Worm (Caenorhabditis elegans): ENCODE measurements around the gene gar-2.

gar-2 gene

ce11 chrIII:6344737-6345136 is 35.6 kb downstream of the gar-2 start (continued):
- TF ChIP-seq fos-1 (tag; optimal IDR thresholded peaks at IDR 0.05) (no peak), gei-8 (GFP tag; optimal IDR thresholded peaks at IDR 0.05) (no peak), aly-2 (tag; optimal IDR thresholded peaks at IDR 0.05) (no peak), hmg-1.1 (GFP tag; IDR thresholded peaks at IDR 0.05) (peak; percentile 81), nhr-28 (tag; optimal IDR thresholded peaks at IDR 0.05) (peak; percentile 50), pha-4 (GFP tag; IDR thresholded peaks at IDR 0.05) (peak; percentile 65; the same call in 1 of the 2 replicates), pha-4 (tag; optimal IDR thresholded peaks at IDR 0.05) (peak; percentile 8), mdl-1 (tag; optimal IDR thresholded peaks at IDR 0.05) (peak in 1 of 2 experiments; percentile 78), ztf-7 (tag; optimal IDR thresholded peaks at IDR 0.05) (peak; percentile 37), jun-1 (tag; optimal IDR thresholded peaks at IDR 0.05) (peak; percentile 43), madf-5 (GFP tag; IDR thresholded peaks at IDR 0.05) (no peak), F44E2.7 (GFP tag; IDR thresholded peaks at IDR 0.05) (no peak), tra-1 (GFP tag; IDR thresholded peaks at IDR 0.05) (no peak), ztf-11 (tag; optimal IDR thresholded peaks at IDR 0.05) (no peak), nhr-102 (tag; optimal IDR thresholded peaks at IDR 0.05) (no peak), arid-1 (GFP tag; conservative IDR thresholded peaks at IDR 0.05) (0 out of 2 replicates have a peak, but pooled peaks have one; percentile 39), dmd-6 (GFP tag; IDR thresholded peaks at IDR 0.05) (peak; percentile 69), aha-1 (tag) (peak; percentile 99), F49E8.2 (tag; optimal IDR thresholded peaks at IDR 0.05; ENCODE audit: borderline replicate concordance) (peak; percentile 61), hlh-30 (tag; optimal IDR thresholded peaks at IDR 0.05; ENCODE audit: insufficient read depth) (peak; percentile 71), php-3 (GFP tag; IDR thresholded peaks at IDR 0.05) (no peak), lin-13 (GFP tag; optimal IDR thresholded peaks at IDR 0.05) (peak; percentile 85), lim-7 (GFP tag; IDR thresholded peaks at IDR 0.05) (0 out of 2 replicates have a peak, but pooled peaks have one; percentile 51), mxl-3 (GFP tag; optimal IDR thresholded peaks at IDR 0.05) (peak; percentile 56), ces-1 (GFP tag; optimal IDR thresholded peaks at IDR 0.05) (no peak), spr-3 (GFP tag; optimal IDR thresholded peaks at IDR 0.05) (no peak), F37D6.2 (tag; optimal IDR thresholded peaks at IDR 0.05) (peak; percentile 38)

- peak; percentile 2 for TF ChIP-seq aha-1 (tag)
- no peak for TF ChIP-seq pha-4 (GFP tag; IDR thresholded peaks at IDR 0.05)
- peak; percentile 8 for TF ChIP-seq pha-4 (tag; optimal IDR thresholded peaks at IDR 0.05)
- TF ChIP-seq lin-13 (GFP tag; optimal IDR thresholded peaks at IDR 0.05) = no peak
- no peak for TF ChIP-seq ctbp-1 (GFP tag; IDR thresholded peaks at IDR 0.05)
- TF ChIP-seq Y105C5A.15 (GFP tag; IDR thresholded peaks at IDR 0.05) = no peak
- no peak for TF ChIP-seq nhr-48 (tag; optimal IDR thresholded peaks at IDR 0.05)
- TF ChIP-seq Y5F2A.4 (GFP tag; optimal IDR thresholded peaks at IDR 0.05) = no peak
- TF ChIP-seq egl-43 (GFP tag; IDR thresholded peaks at IDR 0.05) = no peak
- no peak for TF ChIP-seq dmd-8 (GFP tag; IDR thresholded peaks at IDR 0.05)
- TF ChIP-seq dmd-6 (GFP tag; IDR thresholded peaks at IDR 0.05) = no peak
- TF ChIP-seq daf-8 (GFP tag; IDR thresholded peaks at IDR 0.05) = no peak
- no peak for TF ChIP-seq daf-16 (GFP tag; optimal IDR thresholded peaks at IDR 0.05)
- peak; percentile 87 for TF ChIP-seq daf-16 (tag; optimal IDR thresholded peaks at IDR 0.05)
- no peak for TF ChIP-seq unc-130 (GFP tag; optimal IDR thresholded peaks at IDR 0.05)
Observed at ce11 chrIII:6345968-6346498, 36.9 kb downstream of the gar-2 start, which contains the start of the genes trmt-10C.2 and C56G2.22. TSS of gene trmt-10C.2 (plus strand) at chrIII:6346281. TSS of gene C56G2.22 (plus strand) at chrIII:6346448.

ce11 chrIII:6348578-6348977 is 39.4 kb downstream of the gar-2 start:
- TF ChIP-seq mep-1 (tag; optimal IDR thresholded peaks at IDR 0.05) (peak; percentile 16), lin-29 (GFP tag; IDR thresholded peaks at IDR 0.05) (no peak), hlh-30 (tag; optimal IDR thresholded peaks at IDR 0.05; ENCODE audit: insufficient read depth) (peak; percentile 77), lin-38 (GFP tag; IDR thresholded peaks at IDR 0.05) (no peak), ctbp-1 (GFP tag; IDR thresholded peaks at IDR 0.05) (peak; percentile 73), duxl-1 (tag; optimal IDR thresholded peaks at IDR 0.05; ENCODE audit: poor library complexity) (no peak), hif-1 (tag; optimal IDR thresholded peaks at IDR 0.05) (peak in 1 of 2 experiments; percentile 19), F37D6.2 (tag; optimal IDR thresholded peaks at IDR 0.05) (peak; percentile 38), cey-2 (tag; optimal IDR thresholded peaks at IDR 0.05; ENCODE audit: borderline replicate concordance, insufficient read depth) (no peak), daf-12 (tag; optimal IDR thresholded peaks at IDR 0.05) (no peak), zip-2 (tag; optimal IDR thresholded peaks at IDR 0.05) (no peak), egl-43 (GFP tag; IDR thresholded peaks at IDR 0.05) (peak; percentile 67; the same call in 1 of the 2 replicates), dmd-6 (GFP tag; IDR thresholded peaks at IDR 0.05) (peak; percentile 36), daf-16 (GFP tag; optimal IDR thresholded peaks at IDR 0.05) (no peak), daf-16 (tag; optimal IDR thresholded peaks at IDR 0.05) (no peak), rbr-2 (tag; optimal IDR thresholded peaks at IDR 0.05) (peak; percentile 37), ama-1 (optimal IDR thresholded peaks at IDR 0.05) (no peak), lsy-2 (tag; optimal IDR thresholded peaks at IDR 0.05) (peak in 1 of 2 experiments; percentile 66), madf-5 (GFP tag; IDR thresholded peaks at IDR 0.05) (no peak)
